Fruit fly (Drosophila melanogaster): ENCODE results near the gene Ssl1.
A peak's percentile ranks its signal among the peaks of the same experiment; 100 is the strongest.

The Ssl1 gene

dm6 chr3L:22835144-22835964, 43.5 kb upstream of the Ssl1 start, which contains the start of gene jim (continued):
- TF ChIP-seq Lpt (GFP tag; optimal IDR thresholded peaks at IDR 0.05): peak; percentile 87
- TF ChIP-seq dsx (GFP tag; optimal IDR thresholded peaks at IDR 0.05; ENCODE audit: poor library complexity, severe bottlenecking): peak; percentile 76
- TF ChIP-seq CG6808 (GFP tag; optimal IDR thresholded peaks at IDR 0.05): peak; percentile 67
- peak; percentile 90 for TF ChIP-seq svp (GFP tag)
- no peak for TF ChIP-seq Met (GFP tag; optimal IDR thresholded peaks at IDR 0.05)
- no peak for TF ChIP-seq fd85E (GFP tag; optimal IDR thresholded peaks at IDR 0.05)
- TF ChIP-seq CG34406 (GFP tag; optimal IDR thresholded peaks at IDR 0.05): peak; percentile 2
- TF ChIP-seq CG31627 (GFP tag; optimal IDR thresholded peaks at IDR 0.05): no peak
- TF ChIP-seq spab (GFP tag; optimal IDR thresholded peaks at IDR 0.05): peak; percentile 49
- TF ChIP-seq CG6276 (GFP tag; optimal IDR thresholded peaks at IDR 0.05): peak; percentile 64
- TF ChIP-seq CG3032 (tag; optimal IDR thresholded peaks at IDR 0.05): peak; percentile 37
- TF ChIP-seq CG6163 (GFP tag; IDR thresholded peaks at IDR 0.05): peak; percentile 69; the same call in 2 of the 3 replicates
- peak; percentile 68 for TF ChIP-seq CG6854 (GFP tag; optimal IDR thresholded peaks at IDR 0.05)
- no peak for TF ChIP-seq OdsH (GFP tag; optimal IDR thresholded peaks at IDR 0.05)
- TF ChIP-seq lz (GFP tag; optimal IDR thresholded peaks at IDR 0.05): peak; percentile 5
- no peak for TF ChIP-seq Hr39 (GFP tag; optimal IDR thresholded peaks at IDR 0.05)
- TF ChIP-seq CG10669 (GFP tag; optimal IDR thresholded peaks at IDR 0.05): peak; percentile 5
- peak; percentile 56 for TF ChIP-seq CG32006 (GFP tag; optimal IDR thresholded peaks at IDR 0.05)
- TF ChIP-seq CG7368 (GFP tag; optimal IDR thresholded peaks at IDR 0.05): peak; percentile 51
- peak in 1 of 2 experiments; percentile 15 for TF ChIP-seq salr (GFP tag; optimal IDR thresholded peaks at IDR 0.05)
- peak; percentile 75 for TF ChIP-seq CG9139 (GFP tag; optimal IDR thresholded peaks at IDR 0.05)
- peak; percentile 44 for TF ChIP-seq Ets96B (tag; optimal IDR thresholded peaks at IDR 0.05)
- TF ChIP-seq CG11902 (GFP tag; optimal IDR thresholded peaks at IDR 0.05): no peak
- no peak for TF ChIP-seq Eip93F (GFP tag; optimal IDR thresholded peaks at IDR 0.05)
- peak; percentile 62 for TF ChIP-seq CG3919 (GFP tag; optimal IDR thresholded peaks at IDR 0.05)
- TF ChIP-seq Gug (GFP tag; IDR thresholded peaks at IDR 0.05): no peak; the same call in 1 of the 2 replicates
- TF ChIP-seq fd59A (GFP tag; optimal IDR thresholded peaks at IDR 0.05): no peak
- TF ChIP-seq Hr4 (GFP tag; optimal IDR thresholded peaks at IDR 0.05): no peak
- TF ChIP-seq CG8632 (GFP tag; optimal IDR thresholded peaks at IDR 0.05): peak; percentile 42

- TF ChIP-seq svp (GFP tag): peak; percentile 40
- no peak for TF ChIP-seq Eip93F (GFP tag; optimal IDR thresholded peaks at IDR 0.05)
These were observed 42.1 kb upstream of the Ssl1 start, which contains the start of the genes CG11226 and CG45428 for dm6 chr3L:22836768-22837167. CG11226 (plus strand) TSS chr3L:22837068. CG45428 (minus strand) TSS chr3L:22837070.

dm6 chr3L:22837651-22838614, 41.0 kb upstream of the Ssl1 start:
- TF ChIP-seq CG6163 (GFP tag; IDR thresholded peaks at IDR 0.05): peak; percentile 56
- peak; percentile 66 for TF ChIP-seq dsx (GFP tag; optimal IDR thresholded peaks at IDR 0.05; ENCODE audit: poor library complexity, severe bottlenecking)
- TF ChIP-seq eg (GFP tag; IDR thresholded peaks at IDR 0.05): peak; percentile 55
- no peak for TF ChIP-seq Blimp-1 (GFP tag; optimal IDR thresholded peaks at IDR 0.05)
- TF ChIP-seq fkh (GFP tag; optimal IDR thresholded peaks at IDR 0.05): peak; percentile 82
- TF ChIP-seq svp (GFP tag): peak; percentile 62
- no peak for TF ChIP-seq Ets21C (GFP tag; optimal IDR thresholded peaks at IDR 0.05)
- TF ChIP-seq CG4318 (GFP tag; optimal IDR thresholded peaks at IDR 0.05): no peak
- TF ChIP-seq CG8119 (GFP tag; IDR thresholded peaks at IDR 0.05): peak; percentile 27; the same call in 1 of the 3 replicates
- peak; percentile 47 for TF ChIP-seq Eip78C (GFP tag)
- TF ChIP-seq CG6276 (GFP tag; optimal IDR thresholded peaks at IDR 0.05): peak; percentile 40
- peak; percentile 42; the same call in 1 of the 2 replicates for TF ChIP-seq CG15336 (GFP tag; IDR thresholded peaks at IDR 0.05)
- peak; percentile 1 for TF ChIP-seq CG6808 (GFP tag; optimal IDR thresholded peaks at IDR 0.05)
- peak; percentile 97 for TF ChIP-seq vri (GFP tag; optimal IDR thresholded peaks at IDR 0.05)
- TF ChIP-seq CG11762 (GFP tag; optimal IDR thresholded peaks at IDR 0.05; ENCODE audit: insufficient read depth): no peak
- TF ChIP-seq CG3032 (tag; optimal IDR thresholded peaks at IDR 0.05): no peak
- peak; percentile 30 for TF ChIP-seq net (GFP tag; optimal IDR thresholded peaks at IDR 0.05)
- TF ChIP-seq CG3919 (GFP tag; optimal IDR thresholded peaks at IDR 0.05): no peak
- TF ChIP-seq CG6854 (GFP tag; optimal IDR thresholded peaks at IDR 0.05): peak; percentile 23
- TF ChIP-seq fd85E (GFP tag; optimal IDR thresholded peaks at IDR 0.05): no peak
- TF ChIP-seq CG11902 (GFP tag; optimal IDR thresholded peaks at IDR 0.05): no peak
- peak; percentile 19 for TF ChIP-seq Lpt (GFP tag; optimal IDR thresholded peaks at IDR 0.05)
- peak; percentile 11 for TF ChIP-seq CG32006 (GFP tag; optimal IDR thresholded peaks at IDR 0.05)
- TF ChIP-seq CG1621 (tag; optimal IDR thresholded peaks at IDR 0.05): no peak
- no peak for TF ChIP-seq CG31627 (GFP tag; optimal IDR thresholded peaks at IDR 0.05)

All from whole organism, prepupa.